Fruit fly (Drosophila melanogaster): ENCODE results near the gene CG17026.

The CG17026 gene

DNA sequence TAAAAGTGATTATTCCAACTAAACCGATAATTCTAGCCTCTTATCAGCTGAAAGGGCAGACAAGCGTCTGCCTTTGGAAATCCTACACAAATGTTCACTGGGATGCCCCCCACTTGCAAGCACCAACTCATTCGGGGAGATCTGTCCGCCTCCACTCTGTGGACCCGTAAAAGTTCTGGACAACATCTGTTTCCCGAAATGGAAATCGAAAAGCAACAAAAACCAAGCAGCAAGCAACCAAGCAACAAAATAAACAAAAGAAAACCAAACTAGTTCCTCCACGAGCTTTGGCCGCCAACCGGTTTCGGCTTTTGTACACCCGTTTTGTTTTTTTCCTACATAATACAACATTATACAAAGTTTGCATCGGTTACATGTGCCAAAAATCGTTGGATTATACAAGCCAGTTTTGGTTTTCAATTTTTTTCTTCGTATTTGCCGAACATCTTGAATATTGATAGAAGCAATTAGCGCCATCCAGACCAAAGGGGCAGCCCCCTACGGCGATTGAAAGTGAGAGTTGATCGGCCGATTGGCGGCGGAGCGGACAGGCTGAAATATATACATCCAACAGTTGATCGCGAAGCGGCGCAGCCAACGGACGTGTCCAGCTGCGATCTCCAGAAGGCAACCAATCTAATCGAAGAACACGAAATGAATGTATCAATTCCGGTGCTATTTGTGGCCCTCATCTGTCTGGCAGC lies 16.4 kb upstream of the CG17026 start, which contains the start of gene CG17032:
CG17032 (plus strand) TSS at position 232 of the 704 bp plus-strand sequence.
- TF ChIP-seq BEAF-32 (GFP tag; optimal IDR thresholded peaks at IDR 0.05) (no peak), nerfin-1 (tag; optimal IDR thresholded peaks at IDR 0.05) (no peak), CG32532 (GFP tag; IDR thresholded peaks at IDR 0.05) (no peak), dan (GFP tag; IDR thresholded peaks at IDR 0.05) (no peak), CG30431 (GFP tag; optimal IDR thresholded peaks at IDR 0.05) (no peak), CG3847 (GFP tag; IDR thresholded peaks at IDR 0.05) (no peak), CG8359 (GFP tag; optimal IDR thresholded peaks at IDR 0.05; ENCODE audit: borderline replicate concordance) (no peak), bsh (GFP tag; optimal IDR thresholded peaks at IDR 0.05) (peak in 1 of 2 experiments; percentile 30), Chrac-16 (GFP tag; optimal IDR thresholded peaks at IDR 0.05) (no peak), tap (tag; optimal IDR thresholded peaks at IDR 0.05) (no peak), CG13287 (GFP tag; IDR thresholded peaks at IDR 0.05; ENCODE audit: partially characterized antibody) (peak; percentile 28; the same call in 1 of the 2 replicates), cato (GFP tag; optimal IDR thresholded peaks at IDR 0.05; ENCODE audit: borderline replicate concordance) (no peak), Ada2b (GFP tag; IDR thresholded peaks at IDR 0.05) (peak; percentile 7; the same call in 1 of the 2 replicates), hb (GFP tag; IDR thresholded peaks at IDR 0.05; ENCODE audit: partially characterized antibody) (no peak), CG12071 (GFP tag; optimal IDR thresholded peaks at IDR 0.05) (no peak), ase (GFP tag; IDR thresholded peaks at IDR 0.05) (no peak), Lhr (GFP tag; optimal IDR thresholded peaks at IDR 0.05) (no peak), Kr (GFP tag; optimal IDR thresholded peaks at IDR 0.05) (no peak), CG17186 (GFP tag; optimal IDR thresholded peaks at IDR 0.05) (no peak), fu2 (GFP tag; optimal IDR thresholded peaks at IDR 0.05) (no peak), YL-1 (GFP tag; optimal IDR thresholded peaks at IDR 0.05) (no peak), Ssrp (tag; optimal IDR thresholded peaks at IDR 0.05) (no peak), D19A (tag; optimal IDR thresholded peaks at IDR 0.05) (no peak), zfh1 (GFP tag; IDR thresholded peaks at IDR 0.05) (no peak), CG11456 (GFP tag; IDR thresholded peaks at IDR 0.05) (0 out of 3 replicates have a peak, but pooled peaks have one; percentile 57), CTCF (GFP tag; optimal IDR thresholded peaks at IDR 0.05) (no peak), kni (GFP tag; optimal IDR thresholded peaks at IDR 0.05) (peak; percentile 75), sob (GFP tag; IDR thresholded peaks at IDR 0.05) (0 out of 2 replicates have a peak, but pooled peaks have one; percentile 17), CG32767 (GFP tag; IDR thresholded peaks at IDR 0.05) (no peak), nom (GFP tag; optimal IDR thresholded peaks at IDR 0.05) (peak; percentile 39), az2 (GFP tag; optimal IDR thresholded peaks at IDR 0.05) (no peak), crol (GFP tag; IDR thresholded peaks at IDR 0.05) (no peak), CG6765 (GFP tag; optimal IDR thresholded peaks at IDR 0.05) (no peak), E2f2 (GFP tag; IDR thresholded peaks at IDR 0.05) (no peak), CG3407 (GFP tag; optimal IDR thresholded peaks at IDR 0.05) (no peak), rib (GFP tag; IDR thresholded peaks at IDR 0.05) (peak; percentile 78; the same call in 1 of the 2 replicates), Dip3 (GFP tag; optimal IDR thresholded peaks at IDR 0.05) (no peak), CG18599 (GFP tag; optimal IDR thresholded peaks at IDR 0.05) (no peak), twi (tag; optimal IDR thresholded peaks at IDR 0.05) (peak; percentile 47), Ets97D (GFP tag; optimal IDR thresholded peaks at IDR 0.05) (no peak), lola (GFP tag; optimal IDR thresholded peaks at IDR 0.05) (no peak), CG11723 (GFP tag; optimal IDR thresholded peaks at IDR 0.05) (no peak), ap (GFP tag; IDR thresholded peaks at IDR 0.05) (no peak), Hand (GFP tag; optimal IDR thresholded peaks at IDR 0.05) (no peak), gro (GFP tag; optimal IDR thresholded peaks at IDR 0.05) (peak; percentile 55), CG7987 (GFP tag; optimal IDR thresholded peaks at IDR 0.05) (peak; percentile 30), GATAe (GFP tag; conservative IDR thresholded peaks at IDR 0.05) (no peak), CG7271 (tag; optimal IDR thresholded peaks at IDR 0.05) (no peak), chinmo (GFP tag; IDR thresholded peaks at IDR 0.05; ENCODE audit: partially characterized antibody) (peak; percentile 65; the same call in 1 of the 4 replicates)

Data from whole organism, embryonic.